Fruit fly (Drosophila melanogaster) whole organism, embryonic: Measurements from ENCODE around the gene Gclc.

Experiments used
- CG10209 ChIP-seq: fragments of 200-800 bp; sonication (Bioruptor generic); optimal IDR thresholded peaks from 3 replicates; lab custom pipeline; 2017; ENCODE audit warnings: missing biosample characterization, mild to moderate bottlenecking, missing genetic modification characterization, missing genetic modification reagents
- CG10979 ChIP-seq: fragments of 200-800 bp; sonication (Bioruptor generic); optimal IDR thresholded peaks from 2 replicates; lab custom pipeline; 2018; ENCODE audit warnings: missing biosample characterization, mild to moderate bottlenecking, missing genetic modification characterization, moderate library complexity
- CG12236 ChIP-seq: fragments of 200-800 bp; sonication (Bioruptor generic); optimal IDR thresholded peaks from 2 replicates; lab custom pipeline; 2016; ENCODE audit warnings: missing biosample characterization, missing genetic modification characterization
- CG13424 ChIP-seq: fragments of 200-800 bp; sonication (Bioruptor generic); optimal IDR thresholded peaks from 2 replicates; lab custom pipeline; 2019; ENCODE audit warnings: missing biosample characterization, mild to moderate bottlenecking, missing genetic modification characterization, moderate library complexity
- CG15601 ChIP-seq: fragments of 200-800 bp; sonication (Bioruptor generic); optimal IDR thresholded peaks from 3 replicates; lab custom pipeline; 2019; ENCODE audit warnings: missing biosample characterization, mild to moderate bottlenecking, missing genetic modification characterization, moderate library complexity
- CG16863 ChIP-seq: fragments of 200-800 bp; sonication (Bioruptor generic); optimal IDR thresholded peaks from 3 replicates; lab custom pipeline; 2016; ENCODE audit warnings: missing biosample characterization, missing genetic modification characterization
- CG17361 ChIP-seq: fragments of 200-800 bp; sonication (Bioruptor generic); IDR thresholded peaks from 3 replicates; pipeline ENCODE4 v1.3.6; 2022; ENCODE audit warnings: missing biosample characterization, missing genetic modification characterization
- CG3407 ChIP-seq: fragments of 200-800 bp; sonication (Bioruptor generic); optimal IDR thresholded peaks from 2 replicates; lab custom pipeline; 2018; ENCODE audit warnings: missing biosample characterization, mild to moderate bottlenecking, missing genetic modification characterization
- CG4282 ChIP-seq: fragments of 200-800 bp; sonication (Bioruptor generic); optimal IDR thresholded peaks from 2 replicates; lab custom pipeline; 2016; ENCODE audit warnings: missing biosample characterization, missing genetic modification characterization
- CG4404 ChIP-seq: fragments of 200-800 bp; sonication (Bioruptor generic); IDR thresholded peaks from 2 replicates; pipeline ENCODE4 v1.3.6; 2022; ENCODE audit warnings: missing biosample characterization, missing genetic modification characterization
- CG4707 ChIP-seq: fragments of 200-800 bp; sonication (Bioruptor generic); optimal IDR thresholded peaks from 2 replicates; lab custom pipeline; 2018; ENCODE audit warnings: missing biosample characterization, mild to moderate bottlenecking, missing genetic modification characterization, moderate library complexity
- CG4820 ChIP-seq: fragments of 200-800 bp; sonication (Bioruptor generic); optimal IDR thresholded peaks from 3 replicates; lab custom pipeline; 2016; ENCODE audit warnings: missing biosample characterization, missing genetic modification characterization
- CG7271 ChIP-seq: fragments of 200-800 bp; sonication (Bioruptor generic); optimal IDR thresholded peaks from 2 replicates; lab custom pipeline; 2018; ENCODE audit warnings: missing biosample characterization, mild to moderate bottlenecking, missing genetic modification characterization, moderate library complexity
- CG7839 ChIP-seq: fragments of 200-800 bp; sonication (Bioruptor generic); optimal IDR thresholded peaks from 3 replicates; lab custom pipeline; 2018; ENCODE audit warnings: missing biosample characterization, mild to moderate bottlenecking, missing genetic modification characterization, moderate library complexity
- CG8089 ChIP-seq: fragments of 200-800 bp; sonication (Bioruptor generic); optimal IDR thresholded peaks from 3 replicates; lab custom pipeline; 2016; ENCODE audit warnings: missing biosample characterization, missing genetic modification characterization
- CG8290 ChIP-seq, 3 experiments: fragments of 200-800 bp; sonication (Bioruptor generic); optimal IDR thresholded peaks; 2 replicates each; lab custom pipeline; 2016 to 2019; ENCODE audit warnings: missing biosample characterization in 3 of 3, missing genetic modification characterization in 3 of 3, mild to moderate bottlenecking in 2 of 3, moderate library complexity in 1 of 3
- CG8388 ChIP-seq: fragments of 200-800 bp; sonication (Bioruptor generic); optimal IDR thresholded peaks from 2 replicates; lab custom pipeline; 2019; ENCODE audit warnings: missing biosample characterization, mild to moderate bottlenecking, missing genetic modification characterization, moderate library complexity
- CG9215 ChIP-seq: fragments of 200-800 bp; sonication (Bioruptor generic); IDR thresholded peaks from 2 replicates; pipeline ENCODE4 v1.3.6; 2022; ENCODE audit warnings: missing biosample characterization, missing genetic modification characterization
- CG9797 ChIP-seq: fragments of 200-800 bp; sonication (Bioruptor generic); optimal IDR thresholded peaks from 3 replicates; lab custom pipeline; 2018; ENCODE audit warnings: missing biosample characterization, mild to moderate bottlenecking, missing genetic modification characterization
- CG9932 ChIP-seq: fragments of 200-800 bp; sonication (Bioruptor generic); IDR thresholded peaks from 2 replicates; pipeline ENCODE4 v1.3.6; 2022; ENCODE audit warnings: missing biosample characterization, missing genetic modification characterization
- Dbx ChIP-seq: fragments of 200-800 bp; sonication (Bioruptor generic); IDR thresholded peaks from 3 replicates; pipeline ENCODE4 v1.3.6; 2022; ENCODE audit warnings: missing biosample characterization, missing genetic modification characterization
- Dip2 ChIP-seq: fragments of 200-800 bp; sonication (Bioruptor generic); IDR thresholded peaks from 2 replicates; pipeline ENCODE4 v1.3.6; 2022; ENCODE audit warnings: missing biosample characterization, missing genetic modification characterization
- Dip3 ChIP-seq: fragments of 200-800 bp; sonication (Bioruptor generic); optimal IDR thresholded peaks from 3 replicates; lab custom pipeline; 2016; ENCODE audit warnings: missing biosample characterization, missing genetic modification characterization
- Dll ChIP-seq: fragments of 200-800 bp; sonication (Bioruptor generic); IDR thresholded peaks from 4 replicates; pipeline ENCODE4 v1.3.6; 2022; ENCODE audit warnings: missing biosample characterization, missing genetic modification characterization; ENCODE audit not compliant: partially characterized antibody
- Ets65A ChIP-seq: fragments of 200-800 bp; sonication (Bioruptor generic); peaks from one replicate; lab custom pipeline; 2016; ENCODE audit warnings: missing biosample characterization, missing genetic modification characterization
- Fer2 ChIP-seq: fragments of 200-800 bp; sonication (Bioruptor generic); optimal IDR thresholded peaks from 2 replicates; lab custom pipeline; 2018; ENCODE audit warnings: missing biosample characterization, mild to moderate bottlenecking, missing genetic modification characterization, moderate library complexity
- MESR4 ChIP-seq: fragments of 200-800 bp; sonication (Bioruptor generic); optimal IDR thresholded peaks from 2 replicates; lab custom pipeline; 2018; ENCODE audit warnings: missing biosample characterization, mild to moderate bottlenecking, missing genetic modification characterization, moderate library complexity
- Taf1 ChIP-seq: fragments of 200-800 bp; sonication (Bioruptor generic); IDR thresholded peaks from 2 replicates; pipeline ENCODE4 v1.3.6; 2022; ENCODE audit warnings: missing biosample characterization, missing genetic modification characterization
- Trl ChIP-seq, 3 experiments: fragments of >200 bp in 2 of 3; fragments of 200-800 bp in 1 of 3; sonication (Bioruptor generic) in 1 of 3; optimal IDR thresholded peaks; 2 replicates in 1 of 3; 3 replicates in 2 of 3; lab custom pipeline; 2016 to 2017; ENCODE audit warnings: missing biosample characterization in 1 of 3, missing genetic modification characterization in 1 of 3
- abd-A ChIP-seq: fragments of 200-800 bp; sonication (Bioruptor generic); optimal IDR thresholded peaks from 3 replicates; lab custom pipeline; 2019; ENCODE audit warnings: missing biosample characterization, mild to moderate bottlenecking, missing genetic modification characterization, moderate library complexity
- cg ChIP-seq: fragments of 200-800 bp; sonication (Bioruptor generic); optimal IDR thresholded peaks from 3 replicates; lab custom pipeline; 2019; ENCODE audit warnings: missing biosample characterization, mild to moderate bottlenecking, missing genetic modification characterization, moderate library complexity
- chif ChIP-seq, 2 experiments: fragments of 200-800 bp; sonication (Bioruptor generic); optimal IDR thresholded peaks; 3 replicates each; lab custom pipeline; 2016; ENCODE audit warnings: missing biosample characterization in 2 of 2, missing genetic modification characterization in 2 of 2
- chn ChIP-seq: fragments of 200-800 bp; sonication (Bioruptor generic); optimal IDR thresholded peaks from 2 replicates; lab custom pipeline; 2016; ENCODE audit warnings: missing biosample characterization, missing genetic modification characterization
- en ChIP-seq: fragments of 200-800 bp; sonication (Bioruptor generic); optimal IDR thresholded peaks from 2 replicates; lab custom pipeline; 2016; ENCODE audit warnings: missing biosample characterization, missing genetic modification characterization
- exex ChIP-seq: fragments of 200-800 bp; sonication (Bioruptor generic); optimal IDR thresholded peaks from 4 replicates; lab custom pipeline; 2018; ENCODE audit warnings: missing biosample characterization, mild to moderate bottlenecking, missing genetic modification characterization, moderate library complexity
- hbn ChIP-seq: fragments of 200-800 bp; sonication (Bioruptor generic); IDR thresholded peaks from 2 replicates; pipeline ENCODE4 v1.3.6; 2022; ENCODE audit warnings: missing biosample characterization, missing genetic modification characterization; ENCODE audit not compliant: partially characterized antibody
- kah ChIP-seq: fragments of 200-800 bp; sonication (Bioruptor generic); optimal IDR thresholded peaks from 2 replicates; lab custom pipeline; 2018; ENCODE audit warnings: missing biosample characterization, mild to moderate bottlenecking, missing genetic modification characterization
- mirr ChIP-seq: fragments of 200-800 bp; sonication (Bioruptor generic); optimal IDR thresholded peaks from 3 replicates; lab custom pipeline; 2018; ENCODE audit warnings: missing biosample characterization, mild to moderate bottlenecking, missing genetic modification characterization
- mld ChIP-seq: fragments of 200-800 bp; sonication (Bioruptor generic); IDR thresholded peaks from 3 replicates; pipeline ENCODE4 v1.3.6; 2022; ENCODE audit warnings: missing biosample characterization, missing genetic modification characterization; ENCODE audit not compliant: partially characterized antibody
- org-1 ChIP-seq: fragments of 200-800 bp; sonication (Bioruptor generic); optimal IDR thresholded peaks from 2 replicates; lab custom pipeline; 2017; ENCODE audit warnings: missing biosample characterization, missing genetic modification characterization
- pros ChIP-seq: fragments of 200-800 bp; sonication (Bioruptor generic); optimal IDR thresholded peaks from 3 replicates; lab custom pipeline; 2019; ENCODE audit warnings: missing biosample characterization, mild to moderate bottlenecking, missing genetic modification characterization, moderate library complexity
- pum ChIP-seq: fragments of 200-800 bp; sonication (Bioruptor generic); optimal IDR thresholded peaks from 2 replicates; lab custom pipeline; 2016; ENCODE audit warnings: missing biosample characterization, missing genetic modification characterization
- schlank ChIP-seq: fragments of 200-800 bp; sonication (Bioruptor generic); optimal IDR thresholded peaks from 2 replicates; lab custom pipeline; 2018; ENCODE audit warnings: missing biosample characterization, mild to moderate bottlenecking, missing genetic modification characterization
- sd ChIP-seq: fragments of 200-800 bp; sonication (Bioruptor generic); optimal IDR thresholded peaks from 3 replicates; lab custom pipeline; 2018; ENCODE audit warnings: missing biosample characterization, mild to moderate bottlenecking, missing genetic modification characterization, moderate library complexity
- sens-2 ChIP-seq: fragments of 200-800 bp; sonication (Bioruptor generic); IDR thresholded peaks from 2 replicates; pipeline ENCODE4 v1.3.6; 2022; ENCODE audit warnings: missing biosample characterization, missing genetic modification characterization
- zen ChIP-seq: fragments of 200-800 bp; sonication (Bioruptor generic); optimal IDR thresholded peaks from 3 replicates; lab custom pipeline; 2018; ENCODE audit warnings: missing biosample characterization, mild to moderate bottlenecking, missing genetic modification characterization, moderate library complexity
- zfh1 ChIP-seq: fragments of 200-800 bp; sonication (Bioruptor generic); IDR thresholded peaks from 3 replicates; pipeline ENCODE4 v1.3.6; 2022; ENCODE audit warnings: missing biosample characterization, missing genetic modification characterization

Gclc gene

DNA sequence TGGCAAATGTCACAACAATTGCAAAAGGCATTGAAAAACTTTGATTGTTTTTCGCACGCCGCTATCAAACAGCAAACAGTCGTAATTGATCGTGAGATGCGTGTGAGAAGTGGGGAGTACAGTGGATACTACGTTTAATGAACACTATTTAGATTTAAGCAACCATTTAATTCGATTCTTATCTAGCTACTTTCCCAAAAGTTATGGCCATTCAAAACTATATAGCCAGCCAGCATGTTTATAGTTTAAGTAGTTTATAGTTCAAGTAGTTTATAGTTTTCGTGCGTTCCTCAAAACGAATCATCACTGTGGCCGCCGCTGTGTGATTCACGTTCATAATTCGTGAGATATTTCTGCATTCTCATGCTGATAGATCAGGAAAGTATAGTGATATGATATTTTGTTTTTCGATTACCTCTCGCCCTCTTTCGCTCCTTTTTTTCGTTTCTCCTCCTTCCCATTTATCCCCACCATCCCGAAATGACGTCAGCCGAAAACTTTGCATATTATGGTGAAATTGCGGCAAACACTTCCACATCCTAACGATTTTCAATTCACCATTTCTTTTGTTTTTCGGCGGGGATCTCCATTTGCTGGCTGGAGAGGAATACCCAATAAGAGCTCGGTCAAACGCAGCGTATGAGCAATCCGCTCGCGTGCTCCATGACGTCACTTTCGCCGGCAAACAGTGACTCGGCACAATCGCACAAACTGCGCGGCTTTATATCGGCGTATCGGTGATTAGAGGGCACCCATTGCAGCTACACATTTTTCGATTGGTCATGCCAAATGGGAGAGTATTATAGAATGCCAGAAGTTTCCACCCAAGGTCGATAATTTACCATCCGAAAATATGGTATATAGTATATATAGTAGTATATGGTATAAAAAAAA is 2.3 kb downstream of the Gclc start (continued):
- TF ChIP-seq org-1 = peak; percentile 36
- TF ChIP-seq Trl (optimal IDR thresholded peaks at IDR 0.05; lab: Kevin White, UChicago) = no peak
- TF ChIP-seq Trl (GFP tag; optimal IDR thresholded peaks at IDR 0.05; lab: Kevin White, UChicago) = peak; percentile 11
- no peak for TF ChIP-seq CG3407 (GFP tag; lab: Kevin White, UChicago)
- TF ChIP-seq CG13424 (tag; lab: Kevin White, UChicago) = peak; percentile 66
- TF ChIP-seq mirr (GFP tag; lab: Kevin White, UChicago) = no peak
- peak; percentile 72 for TF ChIP-seq Taf1
- TF ChIP-seq CG4404 (GFP tag; lab: Robert Waterston, UW) = no peak
- peak; percentile 54 for TF ChIP-seq Fer2 (tag; lab: Kevin White, UChicago)
- TF ChIP-seq Dip2 (GFP tag; lab: Robert Waterston, UW) = no peak
- no peak for TF ChIP-seq MESR4
- no peak for TF ChIP-seq zen (tag; lab: Kevin White, UChicago)
- peak; percentile 26; the same call in 1 of the 3 replicates for TF ChIP-seq zfh1 (GFP tag; lab: Robert Waterston, UW)
- peak; percentile 21 for TF ChIP-seq sd (tag; lab: Kevin White, UChicago)
- peak; percentile 74 for TF ChIP-seq Dip3 (GFP tag; lab: Kevin White, UChicago)
- no peak for TF ChIP-seq kah (GFP tag; lab: Kevin White, UChicago)
- TF ChIP-seq CG12236 (GFP tag; lab: Kevin White, UChicago) = no peak
- TF ChIP-seq Dbx (GFP tag; lab: Robert Waterston, UW) = peak; percentile 84
- TF ChIP-seq mld (GFP tag; lab: Robert Waterston, UW) = no peak
- no peak for TF ChIP-seq CG9797 (GFP tag; lab: Kevin White, UChicago)
- peak; percentile 12 for TF ChIP-seq CG4820 (GFP tag; lab: Kevin White, UChicago)
- peak; percentile 15 for TF ChIP-seq chn
- TF ChIP-seq pum (GFP tag; lab: Kevin White, UChicago) = no peak
- TF ChIP-seq CG16863 (GFP tag; lab: Kevin White, UChicago) = peak; percentile 40
- TF ChIP-seq CG9215 (GFP tag; lab: Robert Waterston, UW) = peak; percentile 47; the same call in 1 of the 2 replicates
- TF ChIP-seq CG4707 (GFP tag; lab: Kevin White, UChicago) = no peak
- TF ChIP-seq CG4282 (GFP tag; lab: Kevin White, UChicago) = no peak
- peak; percentile 42 for TF ChIP-seq exex (tag; lab: Kevin White, UChicago)
- no peak for TF ChIP-seq CG15601 (tag; lab: Kevin White, UChicago)
- no peak for TF ChIP-seq hbn (GFP tag; lab: Robert Waterston, UW)
- TF ChIP-seq CG7839 (tag; lab: Kevin White, UChicago) = peak; percentile 75
- peak; percentile 84 for TF ChIP-seq Ets65A (GFP tag; lab: Kevin White, UChicago)
- TF ChIP-seq chif (GFP tag; optimal IDR thresholded peaks at IDR 0.05; lab: Kevin White, UChicago) = peak in 1 of 2 experiments; percentile 5
- TF ChIP-seq CG17361 = 0 out of 3 replicates have a peak, but pooled peaks have one; percentile 16
- no peak for TF ChIP-seq CG8089 (GFP tag; lab: Kevin White, UChicago)
- no peak for TF ChIP-seq CG7271 (tag; lab: Kevin White, UChicago)
- peak; percentile 1 for TF ChIP-seq CG8388
- TF ChIP-seq pros (GFP tag; lab: Kevin White, UChicago) = no peak
- no peak for TF ChIP-seq Dll (GFP tag; lab: Robert Waterston, UW)
- TF ChIP-seq abd-A (tag; lab: Kevin White, UChicago) = no peak
- no peak for TF ChIP-seq CG10979
- no peak for TF ChIP-seq CG8290 (GFP tag; optimal IDR thresholded peaks at IDR 0.05; lab: Kevin White, UChicago)
- TF ChIP-seq CG8290 (tag; optimal IDR thresholded peaks at IDR 0.05; lab: Kevin White, UChicago) = peak in 1 of 2 experiments; percentile 94
- TF ChIP-seq sens-2 (GFP tag; lab: Robert Waterston, UW) = no peak
- TF ChIP-seq en (GFP tag; lab: Kevin White, UChicago) = no peak
- TF ChIP-seq cg = no peak
- TF ChIP-seq CG10209 (GFP tag; lab: Kevin White, UChicago) = peak; percentile 44
- peak; percentile 89 for TF ChIP-seq schlank (tag; lab: Kevin White, UChicago)
- TF ChIP-seq CG9932 = peak; percentile 74
- TF ChIP-seq, all 482 proteins: peak for 222
